Worm (Caenorhabditis elegans): ENCODE data around the gene Y57E12AL.1.

Y57E12AL.1 gene

DNA sequence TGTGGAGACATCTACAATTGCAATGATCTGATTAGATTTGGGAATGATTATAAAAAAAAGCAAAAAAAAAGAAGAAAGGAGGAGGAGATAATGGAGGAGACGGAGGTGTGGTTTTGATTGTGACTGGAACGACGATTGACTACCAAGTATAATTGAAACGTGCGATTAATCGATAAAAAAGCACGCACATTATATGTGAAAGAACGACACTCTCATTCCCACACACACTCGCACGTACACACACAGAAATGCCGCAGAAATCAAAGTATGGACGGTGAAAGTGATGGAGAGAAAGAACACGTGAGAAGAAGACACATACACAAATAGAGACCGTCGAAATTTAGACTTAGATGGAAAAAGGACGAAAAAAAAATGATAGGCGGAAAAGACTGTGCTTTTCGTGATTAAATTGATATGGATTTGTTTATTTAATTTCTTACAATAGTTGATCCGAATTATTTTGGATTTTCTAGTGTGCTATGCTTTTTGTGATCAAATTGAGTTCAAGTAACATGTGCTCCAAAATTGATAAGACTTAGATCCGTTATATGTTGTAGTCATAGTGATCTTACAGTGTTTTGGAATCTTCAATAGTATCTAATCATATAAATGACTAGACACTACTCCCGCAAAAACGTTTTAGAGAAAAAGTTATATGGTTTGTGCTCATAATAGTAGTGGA lies 33.5 kb downstream of the Y57E12AL.1 start, which contains the start of gene nhr-135 (continued):
- TF ChIP-seq ceh-58 (GFP tag; IDR thresholded peaks at IDR 0.05), result no peak
- TF ChIP-seq lag-1 (GFP tag; IDR thresholded peaks at IDR 0.05), result no peak
- TF ChIP-seq lin-54 (GFP tag; optimal IDR thresholded peaks at IDR 0.05), result no peak
- TF ChIP-seq B0019.2 (GFP tag; conservative IDR thresholded peaks at IDR 0.05), result no peak
- no peak for TF ChIP-seq snpc-1.3 (tag; optimal IDR thresholded peaks at IDR 0.05; ENCODE audit: insufficient read depth)
- no peak for TF ChIP-seq hsf-1 (GFP tag; IDR thresholded peaks at IDR 0.05)
- peak; percentile 18 to 32 for TF ChIP-seq let-607 (tag; optimal IDR thresholded peaks at IDR 0.05)
- no peak for TF ChIP-seq ets-4 (GFP tag; optimal IDR thresholded peaks at IDR 0.05)
- no peak for TF ChIP-seq F39B2.1 (GFP tag; IDR thresholded peaks at IDR 0.05)
- TF ChIP-seq hrde-1 (tag; optimal IDR thresholded peaks at IDR 0.05; ENCODE audit: borderline replicate concordance), result no peak
- TF ChIP-seq ceh-100 (GFP tag; IDR thresholded peaks at IDR 0.05), result no peak
- TF ChIP-seq madf-10 (tag; optimal IDR thresholded peaks at IDR 0.05), result peak; percentile 61
- no peak for TF ChIP-seq fkh-3 (tag; optimal IDR thresholded peaks at IDR 0.05)
- no peak for TF ChIP-seq attf-6 (GFP tag; IDR thresholded peaks at IDR 0.05)
- no peak for TF ChIP-seq C17E4.6 (GFP tag; IDR thresholded peaks at IDR 0.05)
- TF ChIP-seq chd-7 (tag; optimal IDR thresholded peaks at IDR 0.05), result no peak
- TF ChIP-seq bed-2 (GFP tag; IDR thresholded peaks at IDR 0.05), result no peak
- no peak for TF ChIP-seq egrh-3 (GFP tag; IDR thresholded peaks at IDR 0.05)
- TF ChIP-seq lsl-1 (GFP tag; optimal IDR thresholded peaks at IDR 0.05), result no peak
- peak; percentile 39 for TF ChIP-seq tbp1 (GFP tag; optimal IDR thresholded peaks at IDR 0.05)
- TF ChIP-seq T07F8.4 (tag; optimal IDR thresholded peaks at IDR 0.05), result no peak
- peak; percentile 3 for TF ChIP-seq K12H6.12 (tag; optimal IDR thresholded peaks at IDR 0.05)
- no peak for TF ChIP-seq hmg-20 (GFP tag; IDR thresholded peaks at IDR 0.05)
- no peak for TF ChIP-seq ztf-18 (tag; optimal IDR thresholded peaks at IDR 0.05)
- TF ChIP-seq madf-3 (GFP tag; IDR thresholded peaks at IDR 0.05), result no peak
- peak; percentile 16 for TF ChIP-seq ama-1 (optimal IDR thresholded peaks at IDR 0.05)
- no peak for TF ChIP-seq ama-1 (GFP tag; optimal IDR thresholded peaks at IDR 0.05)
- no peak for TF ChIP-seq nfya-1 (tag; optimal IDR thresholded peaks at IDR 0.05; ENCODE audit: borderline replicate concordance, insufficient read depth)
- TF ChIP-seq F23B12.7 (tag; optimal IDR thresholded peaks at IDR 0.05; ENCODE audit: insufficient read depth), result no peak
- no peak for TF ChIP-seq aptf-2 (GFP tag; conservative IDR thresholded peaks at IDR 0.05)
- no peak for TF ChIP-seq F57C9.4 (tag; optimal IDR thresholded peaks at IDR 0.05)
- no peak for TF ChIP-seq gei-17 (GFP tag; optimal IDR thresholded peaks at IDR 0.05)
- no peak for TF ChIP-seq ztf-6 (GFP tag; IDR thresholded peaks at IDR 0.05)
- no peak for TF ChIP-seq madf-6 (GFP tag; IDR thresholded peaks at IDR 0.05)
- 0 out of 2 replicates have a peak, but pooled peaks have one; percentile 38 for TF ChIP-seq B0336.3 (GFP tag; IDR thresholded peaks at IDR 0.05)
- TF ChIP-seq ztf-3 (GFP tag; optimal IDR thresholded peaks at IDR 0.05), result no peak
- no peak for TF ChIP-seq ekl-4 (GFP tag; IDR thresholded peaks at IDR 0.05)
- no peak for TF ChIP-seq F57A8.1 (GFP tag; optimal IDR thresholded peaks at IDR 0.05)
- no peak for TF ChIP-seq ceh-91 (GFP tag; IDR thresholded peaks at IDR 0.05)
- TF ChIP-seq ztf-28 (GFP tag; IDR thresholded peaks at IDR 0.05), result no peak
- TF ChIP-seq efl-1 (GFP tag; optimal IDR thresholded peaks at IDR 0.05), result no peak
- no peak for TF ChIP-seq hlh-12 (tag; optimal IDR thresholded peaks at IDR 0.05)
- TF ChIP-seq Y56A3A.18 (GFP tag; IDR thresholded peaks at IDR 0.05), result no peak
- TF ChIP-seq lin-35 (GFP tag; optimal IDR thresholded peaks at IDR 0.05), result no peak
- peak; percentile 44 for TF ChIP-seq dox-1 (GFP tag; IDR thresholded peaks at IDR 0.05)
- no peak for TF ChIP-seq cebp-2 (GFP tag; IDR thresholded peaks at IDR 0.05)
- no peak for TF ChIP-seq mel-28 (tag; optimal IDR thresholded peaks at IDR 0.05; ENCODE audit: borderline replicate concordance)
- TF ChIP-seq akir-1 (GFP tag; optimal IDR thresholded peaks at IDR 0.05), result no peak

Data from whole organism, young adult.